Worm (Caenorhabditis elegans): Measurements from ENCODE around the gene duxl-1.

ce11 chrII:1644777-1645348 is 18.6 kb upstream of the duxl-1 start, which contains the start of gene ZC204.6:
- TF ChIP-seq C08G9.2 (tag; optimal IDR thresholded peaks at IDR 0.05) (no peak), hlh-6 (tag; optimal IDR thresholded peaks at IDR 0.05) (no peak), fkh-10 (GFP tag; optimal IDR thresholded peaks at IDR 0.05) (no peak), tbx-2 (tag; optimal IDR thresholded peaks at IDR 0.05) (no peak), pha-4 (tag; optimal IDR thresholded peaks at IDR 0.05) (no peak)
